Fruit fly (Drosophila melanogaster): ENCODE data around the gene rdgB.

Gene rdgB

DNA sequence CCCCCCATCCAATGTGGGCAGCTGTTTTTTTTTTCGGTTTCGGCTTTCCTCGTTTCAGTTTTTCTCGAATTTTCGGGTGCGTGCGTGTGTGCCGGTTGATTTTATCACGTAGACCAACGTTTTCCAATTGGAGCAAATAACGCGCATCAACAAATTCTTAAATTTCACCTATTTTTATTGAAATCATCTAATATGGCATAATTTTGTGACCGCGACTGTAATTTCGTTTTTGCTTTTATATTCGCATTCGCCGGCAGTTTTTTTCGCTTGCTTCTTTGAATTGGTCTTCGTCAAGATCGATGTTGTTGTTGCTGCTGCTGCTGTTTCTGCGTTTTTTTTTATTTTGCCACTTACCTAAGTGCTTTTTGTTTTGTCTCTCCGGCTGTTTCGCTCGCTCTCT, 8.1 kb upstream of the rdgB start (continued):
- TF ChIP-seq NfI (GFP tag; optimal IDR thresholded peaks at IDR 0.05) (no peak), CG8478 (optimal IDR thresholded peaks at IDR 0.05) (no peak), ato (GFP tag; IDR thresholded peaks at IDR 0.05; ENCODE audit: partially characterized antibody) (no peak), Taf1 (GFP tag; IDR thresholded peaks at IDR 0.05) (no peak), CG7271 (tag; optimal IDR thresholded peaks at IDR 0.05) (no peak), pzg (GFP tag; optimal IDR thresholded peaks at IDR 0.05) (no peak), lola (GFP tag; optimal IDR thresholded peaks at IDR 0.05) (no peak), CG31365 (tag; optimal IDR thresholded peaks at IDR 0.05) (no peak), lbe (GFP tag; optimal IDR thresholded peaks at IDR 0.05) (no peak), hkb (optimal IDR thresholded peaks at IDR 0.05) (no peak), hkb (GFP tag; IDR thresholded peaks at IDR 0.05) (no peak), ci (GFP tag; IDR thresholded peaks at IDR 0.05) (no peak), Rfx (GFP tag; IDR thresholded peaks at IDR 0.05) (peak; percentile 28; the same call in 1 of the 2 replicates), CoRest (tag; optimal IDR thresholded peaks at IDR 0.05) (no peak), CG10321 (GFP tag; IDR thresholded peaks at IDR 0.05) (no peak), Dref (GFP tag; IDR thresholded peaks at IDR 0.05) (no peak), GATAe (GFP tag; conservative IDR thresholded peaks at IDR 0.05) (no peak), hb (GFP tag; IDR thresholded peaks at IDR 0.05; ENCODE audit: partially characterized antibody) (no peak), CG8281 (tag; optimal IDR thresholded peaks at IDR 0.05) (no peak), CG4730 (GFP tag; IDR thresholded peaks at IDR 0.05) (no peak), gcm (GFP tag; optimal IDR thresholded peaks at IDR 0.05) (no peak), phol (tag; optimal IDR thresholded peaks at IDR 0.05) (no peak), CG12659 (GFP tag; optimal IDR thresholded peaks at IDR 0.05) (no peak), slou (GFP tag; optimal IDR thresholded peaks at IDR 0.05) (no peak), ase (GFP tag; IDR thresholded peaks at IDR 0.05) (no peak), bbx (GFP tag; IDR thresholded peaks at IDR 0.05; ENCODE audit: partially characterized antibody) (no peak), Kr (GFP tag; optimal IDR thresholded peaks at IDR 0.05) (no peak), Side (GFP tag; optimal IDR thresholded peaks at IDR 0.05) (no peak), z (GFP tag; IDR thresholded peaks at IDR 0.05) (no peak), prd (optimal IDR thresholded peaks at IDR 0.05) (no peak), prd (GFP tag; IDR thresholded peaks at IDR 0.05) (no peak), CG30020 (tag; optimal IDR thresholded peaks at IDR 0.05) (no peak), crol (GFP tag; IDR thresholded peaks at IDR 0.05) (no peak), CG18619 (GFP tag; optimal IDR thresholded peaks at IDR 0.05) (no peak), CG2120 (GFP tag; optimal IDR thresholded peaks at IDR 0.05) (peak; percentile 5), CG34422 (GFP tag; IDR thresholded peaks at IDR 0.05) (peak; percentile 51; the same call in 1 of the 3 replicates), h (optimal IDR thresholded peaks at IDR 0.05) (no peak), Optix (GFP tag; IDR thresholded peaks at IDR 0.05) (no peak), CG15073 (GFP tag; optimal IDR thresholded peaks at IDR 0.05) (peak; percentile 64), Chrac-16 (GFP tag; optimal IDR thresholded peaks at IDR 0.05) (no peak), CG12299 (tag; optimal IDR thresholded peaks at IDR 0.05) (no peak), CG9609 (GFP tag; optimal IDR thresholded peaks at IDR 0.05) (no peak), B-H2 (GFP tag; optimal IDR thresholded peaks at IDR 0.05) (no peak), bsh (GFP tag; optimal IDR thresholded peaks at IDR 0.05) (peak in 1 of 2 experiments; percentile 92), Ssrp (tag; optimal IDR thresholded peaks at IDR 0.05) (no peak), HLH54F (GFP tag; optimal IDR thresholded peaks at IDR 0.05) (no peak), CG3163 (GFP tag; optimal IDR thresholded peaks at IDR 0.05) (no peak), CG1832 (GFP tag; optimal IDR thresholded peaks at IDR 0.05) (no peak), luna (GFP tag; optimal IDR thresholded peaks at IDR 0.05) (no peak), Hey (tag; optimal IDR thresholded peaks at IDR 0.05) (no peak), tx (GFP tag; optimal IDR thresholded peaks at IDR 0.05) (no peak), CG8290 (GFP tag; optimal IDR thresholded peaks at IDR 0.05) (no peak), CG8290 (tag; optimal IDR thresholded peaks at IDR 0.05) (no peak)
